Fruit fly (Drosophila melanogaster) whole organism, embryonic: ENCODE results near the gene CG33927.

Experiments
- Bgb ChIP-seq: fragments of 200-800 bp; sonication (Bioruptor generic); IDR thresholded peaks from 2 replicates; pipeline ENCODE4 v1.3.6; 2022; ENCODE audit warnings: missing biosample characterization, missing genetic modification characterization; ENCODE audit not compliant: partially characterized antibody
- CG10267 ChIP-seq: fragments of 200-800 bp; sonication (Bioruptor generic); optimal IDR thresholded peaks from 2 replicates; lab custom pipeline; 2018; ENCODE audit warnings: missing biosample characterization, mild to moderate bottlenecking, missing genetic modification characterization, moderate library complexity
- CG11456 ChIP-seq: fragments of 200-800 bp; sonication (Bioruptor generic); IDR thresholded peaks from 3 replicates; pipeline ENCODE4 v1.3.6; 2022; ENCODE audit warnings: missing biosample characterization, missing genetic modification characterization
- CG11504 ChIP-seq: fragments of 200-800 bp; sonication (Bioruptor generic); optimal IDR thresholded peaks from 3 replicates; lab custom pipeline; 2019; ENCODE audit warnings: missing biosample characterization, mild to moderate bottlenecking, missing genetic modification characterization, moderate library complexity
- CG13123 ChIP-seq: fragments of 200-800 bp; sonication (Bioruptor generic); optimal IDR thresholded peaks from 2 replicates; lab custom pipeline; 2016; ENCODE audit warnings: missing biosample characterization, missing genetic modification characterization
- CG15269 ChIP-seq: fragments of 200-800 bp; sonication (Bioruptor generic); optimal IDR thresholded peaks from 2 replicates; lab custom pipeline; 2018; ENCODE audit warnings: missing biosample characterization, mild to moderate bottlenecking, missing genetic modification characterization, moderate library complexity
- CG15479 ChIP-seq: fragments of 200-800 bp; sonication (Bioruptor generic); optimal IDR thresholded peaks from 3 replicates; lab custom pipeline; 2019; ENCODE audit warnings: missing biosample characterization, mild to moderate bottlenecking, missing genetic modification characterization, moderate library complexity
- CG1602 ChIP-seq: fragments of 200-800 bp; sonication (Bioruptor generic); optimal IDR thresholded peaks from 3 replicates; lab custom pipeline; 2016; ENCODE audit warnings: missing biosample characterization, missing genetic modification characterization
- CG17385 ChIP-seq: fragments of 200-800 bp; sonication (Bioruptor generic); optimal IDR thresholded peaks from 3 replicates; lab custom pipeline; 2018; ENCODE audit warnings: missing biosample characterization, mild to moderate bottlenecking, missing genetic modification characterization
- CG17802 ChIP-seq: fragments of 200-800 bp; sonication (Bioruptor generic); optimal IDR thresholded peaks from 2 replicates; lab custom pipeline; 2018; ENCODE audit warnings: missing biosample characterization, mild to moderate bottlenecking, missing genetic modification characterization, moderate library complexity
- CG2875 ChIP-seq: fragments of 200-800 bp; sonication (Bioruptor generic); optimal IDR thresholded peaks from 2 replicates; lab custom pipeline; 2017; ENCODE audit warnings: missing biosample characterization, mild to moderate bottlenecking, missing genetic modification characterization, missing genetic modification reagents
- CG3407 ChIP-seq: fragments of 200-800 bp; sonication (Bioruptor generic); optimal IDR thresholded peaks from 2 replicates; lab custom pipeline; 2018; ENCODE audit warnings: missing biosample characterization, mild to moderate bottlenecking, missing genetic modification characterization
- CG4707 ChIP-seq: fragments of 200-800 bp; sonication (Bioruptor generic); optimal IDR thresholded peaks from 2 replicates; lab custom pipeline; 2018; ENCODE audit warnings: missing biosample characterization, mild to moderate bottlenecking, missing genetic modification characterization, moderate library complexity
- CG4854 ChIP-seq: fragments of 200-800 bp; sonication (Bioruptor generic); optimal IDR thresholded peaks from 2 replicates; lab custom pipeline; 2016; ENCODE audit warnings: missing biosample characterization, missing genetic modification characterization, inconsistent platforms
- CG5245 ChIP-seq: fragments of 200-800 bp; sonication (Bioruptor generic); optimal IDR thresholded peaks from 3 replicates; lab custom pipeline; 2016; ENCODE audit warnings: missing biosample characterization, missing genetic modification characterization
- CG6854 ChIP-seq: fragments of 200-800 bp; sonication (Bioruptor generic); optimal IDR thresholded peaks from 3 replicates; lab custom pipeline; 2017; ENCODE audit warnings: missing biosample characterization, mild to moderate bottlenecking, missing genetic modification characterization
- E2f2 ChIP-seq: fragments of 200-800 bp; sonication (Bioruptor generic); IDR thresholded peaks from 2 replicates; pipeline ENCODE4 v1.3.6; 2022; ENCODE audit warnings: missing biosample characterization, missing genetic modification characterization
- Ets97D ChIP-seq: fragments of 200-800 bp; sonication (Bioruptor generic); optimal IDR thresholded peaks from 3 replicates; lab custom pipeline; 2016; ENCODE audit warnings: missing biosample characterization, missing genetic modification characterization
- MESR4 ChIP-seq: fragments of 200-800 bp; sonication (Bioruptor generic); optimal IDR thresholded peaks from 2 replicates; lab custom pipeline; 2018; ENCODE audit warnings: missing biosample characterization, mild to moderate bottlenecking, missing genetic modification characterization, moderate library complexity
- Med ChIP-seq: fragments of 200-800 bp; sonication (Bioruptor generic); peaks from one replicate; lab custom pipeline; 2016; ENCODE audit warnings: missing biosample characterization, missing genetic modification characterization, mild to moderate bottlenecking, inconsistent platforms, moderate library complexity
- Mes4 ChIP-seq: fragments of 200-800 bp; sonication (Bioruptor generic); optimal IDR thresholded peaks from 2 replicates; lab custom pipeline; 2016; ENCODE audit warnings: missing biosample characterization, missing genetic modification characterization
- Oaz ChIP-seq: fragments of 200-800 bp; sonication (Bioruptor generic); IDR thresholded peaks from 2 replicates; pipeline ENCODE4 v1.3.6; 2022; ENCODE audit warnings: missing biosample characterization, missing genetic modification characterization
- PHDP ChIP-seq: fragments of 200-800 bp; sonication (Bioruptor generic); optimal IDR thresholded peaks from 3 replicates; lab custom pipeline; 2018; ENCODE audit warnings: missing biosample characterization, mild to moderate bottlenecking, missing genetic modification characterization, moderate library complexity
- Rfx ChIP-seq: fragments of 200-800 bp; sonication (Bioruptor generic); IDR thresholded peaks from 2 replicates; pipeline ENCODE4 v1.3.6; 2022; ENCODE audit warnings: missing biosample characterization, missing genetic modification characterization
- Sin3A ChIP-seq: fragments of >200 bp; optimal IDR thresholded peaks from 2 replicates; lab custom pipeline; 2018
- Taf1 ChIP-seq: fragments of 200-800 bp; sonication (Bioruptor generic); IDR thresholded peaks from 2 replicates; pipeline ENCODE4 v1.3.6; 2022; ENCODE audit warnings: missing biosample characterization, missing genetic modification characterization
- abd-A ChIP-seq: fragments of 200-800 bp; sonication (Bioruptor generic); optimal IDR thresholded peaks from 3 replicates; lab custom pipeline; 2019; ENCODE audit warnings: missing biosample characterization, mild to moderate bottlenecking, missing genetic modification characterization, moderate library complexity
- al ChIP-seq: fragments of 200-800 bp; sonication (Bioruptor generic); IDR thresholded peaks from 2 replicates; pipeline ENCODE4 v1.3.6; 2022; ENCODE audit warnings: missing biosample characterization, missing genetic modification characterization
- bcd ChIP-seq: fragments of 200-800 bp; sonication (Bioruptor generic); optimal IDR thresholded peaks from 2 replicates; lab custom pipeline; 2017; ENCODE audit warnings: missing biosample characterization, mild to moderate bottlenecking, missing genetic modification characterization
- cas ChIP-seq: fragments of 200-800 bp; sonication (Bioruptor generic); IDR thresholded peaks from 2 replicates; pipeline ENCODE4 v1.3.6; 2022; ENCODE audit warnings: missing biosample characterization, missing genetic modification characterization
- cato ChIP-seq: fragments of 200-800 bp; sonication (Bioruptor generic); optimal IDR thresholded peaks from 2 replicates; lab custom pipeline; 2016; ENCODE audit warnings: missing biosample characterization, missing genetic modification characterization, borderline replicate concordance
- ci ChIP-seq: fragments of 200-800 bp; sonication (Bioruptor generic); IDR thresholded peaks from 3 replicates; pipeline ENCODE4 v1.3.6; 2022; ENCODE audit warnings: missing biosample characterization, missing genetic modification characterization
- corto ChIP-seq: fragments of 200-800 bp; sonication (Bioruptor generic); optimal IDR thresholded peaks from 2 replicates; lab custom pipeline; 2016; ENCODE audit warnings: missing biosample characterization, mild to moderate bottlenecking, missing genetic modification characterization, moderate library complexity
- cwo ChIP-seq: fragments of 200-800 bp; sonication (Bioruptor generic); optimal IDR thresholded peaks from 3 replicates; lab custom pipeline; 2017; ENCODE audit warnings: missing biosample characterization, missing genetic modification characterization, mild to moderate bottlenecking, moderate library complexity, missing genetic modification reagents
- fd3F ChIP-seq: fragments of 200-800 bp; sonication (Bioruptor generic); optimal IDR thresholded peaks from 2 replicates; lab custom pipeline; 2018; ENCODE audit warnings: missing biosample characterization, mild to moderate bottlenecking, missing genetic modification characterization, moderate library complexity
- fru ChIP-seq: fragments of >200 bp; optimal IDR thresholded peaks from 2 replicates; lab custom pipeline; 2017
- gfzf ChIP-seq: fragments of 200-800 bp; sonication (Bioruptor generic); optimal IDR thresholded peaks from 2 replicates; lab custom pipeline; 2016; ENCODE audit warnings: missing biosample characterization, mild to moderate bottlenecking, missing genetic modification characterization, moderate library complexity
- hkb ChIP-seq, 2 experiments: fragments of 200-800 bp in 1 of 2; fragments of >200 bp in 1 of 2; sonication (Bioruptor generic) in 1 of 2; IDR thresholded peaks in 1 of 2; optimal IDR thresholded peaks in 1 of 2; 2 replicates each; pipeline versions ENCODE4 v1.3.6 to Lab custom; 2017 to 2022; ENCODE audit warnings: missing biosample characterization in 1 of 2, missing genetic modification characterization in 1 of 2
- jumu ChIP-seq: fragments of 200-800 bp; sonication (Bioruptor generic); optimal IDR thresholded peaks from 3 replicates; lab custom pipeline; 2016; ENCODE audit warnings: missing biosample characterization, missing genetic modification characterization
- kni ChIP-seq: fragments of 200-800 bp; sonication (Bioruptor generic); optimal IDR thresholded peaks from 3 replicates; lab custom pipeline; 2017; ENCODE audit warnings: mild to moderate bottlenecking, missing biosample characterization, missing genetic modification reagents, missing genetic modification characterization
- mam ChIP-seq: fragments of 200-800 bp; sonication (Bioruptor generic); optimal IDR thresholded peaks from 3 replicates; lab custom pipeline; 2016; ENCODE audit warnings: missing biosample characterization, missing genetic modification characterization
- pho ChIP-seq: fragments of 200-800 bp; sonication (Bioruptor generic); optimal IDR thresholded peaks from 2 replicates; lab custom pipeline; 2016; ENCODE audit warnings: missing biosample characterization, missing genetic modification characterization
- pum ChIP-seq: fragments of 200-800 bp; sonication (Bioruptor generic); optimal IDR thresholded peaks from 2 replicates; lab custom pipeline; 2016; ENCODE audit warnings: missing biosample characterization, missing genetic modification characterization
- rib ChIP-seq: fragments of 200-800 bp; sonication (Bioruptor generic); IDR thresholded peaks from 2 replicates; pipeline ENCODE4 v1.3.6; 2022; ENCODE audit warnings: missing biosample characterization, missing genetic modification characterization
- stwl ChIP-seq: fragments of 200-800 bp; sonication (Bioruptor generic); optimal IDR thresholded peaks from 3 replicates; lab custom pipeline; 2018; ENCODE audit warnings: missing biosample characterization, mild to moderate bottlenecking, missing genetic modification characterization, moderate library complexity
- tin ChIP-seq: fragments of 200-800 bp; sonication (Bioruptor generic); optimal IDR thresholded peaks from 3 replicates; lab custom pipeline; 2016; ENCODE audit warnings: missing biosample characterization, missing genetic modification characterization
- trem ChIP-seq: fragments of 200-800 bp; optimal IDR thresholded peaks from 3 replicates; lab custom pipeline; 2019; ENCODE audit warnings: missing biosample characterization, mild to moderate bottlenecking, missing genetic modification characterization, moderate library complexity
- zf30C ChIP-seq: fragments of 200-800 bp; sonication (Bioruptor generic); optimal IDR thresholded peaks from 3 replicates; lab custom pipeline; 2018; ENCODE audit warnings: missing biosample characterization, mild to moderate bottlenecking, missing genetic modification characterization
- zfh2 ChIP-seq: fragments of 200-800 bp; sonication (Bioruptor generic); optimal IDR thresholded peaks from 2 replicates; lab custom pipeline; 2016; ENCODE audit warnings: missing biosample characterization, missing genetic modification characterization

Gene CG33927

dm6 chr3R:4739492-4740431, 49.4 kb upstream of the CG33927 start (continued):
- TF ChIP-seq cas (GFP tag; lab: Robert Waterston, UW) (no peak), CG5245 (GFP tag; lab: Kevin White, UChicago) (peak; percentile 62), mam (peak; percentile 79), CG11504 (peak; percentile 92), CG2875 (GFP tag; lab: Kevin White, UChicago) (peak; percentile 77), PHDP (peak; percentile 65), al (GFP tag; lab: Robert Waterston, UW) (no peak), CG3407 (peak; percentile 75), Rfx (GFP tag; lab: Robert Waterston, UW) (no peak), CG11456 (GFP tag; lab: Robert Waterston, UW) (no peak), CG17802 (tag; lab: Kevin White, UChicago) (peak; percentile 55), tin (peak; percentile 79), CG1602 (GFP tag; lab: Kevin White, UChicago) (peak; percentile 86), Oaz (GFP tag; lab: Robert Waterston, UW) (no peak), kni (GFP tag; lab: Kevin White, UChicago) (peak; percentile 64), gfzf (GFP tag; lab: Kevin White, UChicago) (no peak), rib (GFP tag; lab: Robert Waterston, UW) (no peak), CG4707 (GFP tag; lab: Kevin White, UChicago) (peak; percentile 11), CG10267 (tag; lab: Kevin White, UChicago) (peak; percentile 74), zf30C (GFP tag; lab: Kevin White, UChicago) (no peak), CG6854 (GFP tag; lab: Kevin White, UChicago) (peak; percentile 70), fd3F (GFP tag; lab: Kevin White, UChicago) (peak; percentile 75), CG15479 (no peak), pum (GFP tag; lab: Kevin White, UChicago) (peak; percentile 89), fru (lab: Kevin White, UChicago) (no peak), abd-A (tag; lab: Kevin White, UChicago) (peak; percentile 63), Taf1 (no peak), CG17385 (peak; percentile 85), stwl (tag; lab: Kevin White, UChicago) (no peak), trem (peak; percentile 9), Mes4 (GFP tag; lab: Kevin White, UChicago) (peak; percentile 86), Sin3A (no peak), Med (GFP tag; lab: Kevin White, UChicago) (peak; percentile 83), CG15269 (tag; lab: Kevin White, UChicago) (peak; percentile 81), Bgb (GFP tag; lab: Robert Waterston, UW) (no peak), MESR4 (GFP tag; lab: Kevin White, UChicago) (peak; percentile 1), bcd (GFP tag; lab: Kevin White, UChicago) (peak; percentile 90), CG13123 (GFP tag; lab: Kevin White, UChicago) (peak; percentile 73), E2f2 (no peak), zfh2 (peak; percentile 75), cwo (peak; percentile 76), jumu (peak; percentile 81), corto (GFP tag; lab: Kevin White, UChicago) (no peak), Ets97D (peak; percentile 46), CG4854 (peak; percentile 56), pho (GFP tag; lab: Kevin White, UChicago) (peak; percentile 88), cato (GFP tag; lab: Kevin White, UChicago) (peak; percentile 72), hkb (optimal IDR thresholded peaks at IDR 0.05; lab: Kevin White, UChicago) (no peak), hkb (GFP tag; IDR thresholded peaks at IDR 0.05; lab: Robert Waterston, UW) (no peak), ci (GFP tag; lab: Robert Waterston, UW) (no peak)
